Worm (Caenorhabditis elegans): ENCODE measurements around the gene nspb-10.

DNA sequence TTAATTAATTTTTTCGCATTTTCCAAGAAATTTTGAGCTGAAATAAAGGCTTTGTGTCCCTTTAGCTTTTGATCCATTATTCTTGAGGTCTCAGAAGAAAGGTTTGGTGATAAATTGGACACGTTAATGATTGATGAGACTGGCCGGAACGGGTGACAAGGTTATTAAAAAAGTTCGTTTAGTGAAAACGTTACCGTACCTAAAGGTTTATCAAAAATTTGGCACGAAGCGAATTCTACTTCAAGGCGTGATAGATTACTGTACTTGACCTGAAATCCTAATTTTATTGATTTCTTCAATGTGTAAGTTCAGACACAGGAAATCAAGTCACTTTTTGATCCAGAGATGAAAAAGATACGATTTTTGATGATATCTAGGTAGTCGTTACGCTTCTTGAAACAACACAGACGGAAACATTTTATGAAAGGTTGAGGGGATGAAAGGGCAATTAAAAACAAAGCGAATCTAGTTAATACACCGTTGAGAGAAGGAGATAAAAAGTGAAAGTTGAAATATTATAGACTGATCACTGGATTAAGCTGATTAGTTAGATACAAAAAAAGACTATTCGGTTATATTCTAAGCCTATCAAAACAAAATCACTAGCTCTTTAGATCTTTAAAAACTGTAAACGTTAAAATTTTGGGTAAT lies 22.6 kb upstream of the nspb-10 start:
- TF ChIP-seq W03F9.2 (tag; optimal IDR thresholded peaks at IDR 0.05) (no peak), him-1 (tag; optimal IDR thresholded peaks at IDR 0.05) (no peak), dao-5 (tag; optimal IDR thresholded peaks at IDR 0.05) (no peak)
